Fruit fly (Drosophila melanogaster) whole organism, embryonic: Measurements from ENCODE around the gene CG10348.

Source experiments
- Asciz ChIP-seq: fragments of 200-800 bp; sonication (Bioruptor generic); optimal IDR thresholded peaks from 2 replicates; lab custom pipeline; 2017; ENCODE audit warnings: missing biosample characterization, mild to moderate bottlenecking, missing genetic modification characterization, missing genetic modification reagents
- CG10209 ChIP-seq: fragments of 200-800 bp; sonication (Bioruptor generic); optimal IDR thresholded peaks from 3 replicates; lab custom pipeline; 2017; ENCODE audit warnings: missing biosample characterization, mild to moderate bottlenecking, missing genetic modification characterization, missing genetic modification reagents
- CG13296 ChIP-seq: fragments of 200-800 bp; sonication (Bioruptor generic); optimal IDR thresholded peaks from 3 replicates; lab custom pipeline; 2018; ENCODE audit warnings: missing biosample characterization, mild to moderate bottlenecking, missing genetic modification characterization
- CG13424 ChIP-seq: fragments of 200-800 bp; sonication (Bioruptor generic); optimal IDR thresholded peaks from 2 replicates; lab custom pipeline; 2019; ENCODE audit warnings: missing biosample characterization, mild to moderate bottlenecking, missing genetic modification characterization, moderate library complexity
- CG15073 ChIP-seq: fragments of 200-800 bp; sonication (Bioruptor generic); optimal IDR thresholded peaks from 2 replicates; lab custom pipeline; 2016; ENCODE audit warnings: missing biosample characterization, missing genetic modification characterization
- CG1647 ChIP-seq: fragments of 200-800 bp; sonication (Bioruptor generic); optimal IDR thresholded peaks from 3 replicates; lab custom pipeline; 2016; ENCODE audit warnings: missing biosample characterization, missing genetic modification characterization
- CG16815 ChIP-seq: fragments of 200-800 bp; sonication (Bioruptor generic); optimal IDR thresholded peaks from 3 replicates; lab custom pipeline; 2017; ENCODE audit warnings: missing biosample characterization, mild to moderate bottlenecking, missing genetic modification characterization
- CG17186 ChIP-seq: fragments of 200-800 bp; sonication (Bioruptor generic); optimal IDR thresholded peaks from 3 replicates; lab custom pipeline; 2017; ENCODE audit warnings: missing biosample characterization, missing genetic modification reagents, missing genetic modification characterization
- CG17912 ChIP-seq: fragments of 200-800 bp; sonication (Bioruptor generic); optimal IDR thresholded peaks from 2 replicates; lab custom pipeline; 2018; ENCODE audit warnings: missing biosample characterization, mild to moderate bottlenecking, missing genetic modification characterization
- CG18619 ChIP-seq: fragments of 200-800 bp; sonication (Bioruptor generic); optimal IDR thresholded peaks from 3 replicates; lab custom pipeline; 2017; ENCODE audit warnings: missing biosample characterization, mild to moderate bottlenecking, missing genetic modification characterization
- CG2678 ChIP-seq: fragments of 200-800 bp; sonication (Bioruptor generic); optimal IDR thresholded peaks from 3 replicates; lab custom pipeline; 2019; ENCODE audit warnings: missing biosample characterization, mild to moderate bottlenecking, missing genetic modification characterization, moderate library complexity
- CG32532 ChIP-seq: fragments of 200-800 bp; sonication (Bioruptor generic); IDR thresholded peaks from 2 replicates; pipeline ENCODE4 v1.3.6; 2022; ENCODE audit warnings: missing biosample characterization, missing genetic modification characterization
- CG3281 ChIP-seq: fragments of 200-800 bp; sonication (Bioruptor generic); optimal IDR thresholded peaks from 3 replicates; lab custom pipeline; 2017; ENCODE audit warnings: missing biosample characterization, mild to moderate bottlenecking, missing genetic modification characterization
- CG3847 ChIP-seq: fragments of 200-800 bp; sonication (Bioruptor generic); IDR thresholded peaks from 2 replicates; pipeline ENCODE4 v1.3.6; 2022; ENCODE audit warnings: missing biosample characterization, missing genetic modification characterization
- CG4854 ChIP-seq: fragments of 200-800 bp; sonication (Bioruptor generic); optimal IDR thresholded peaks from 2 replicates; lab custom pipeline; 2016; ENCODE audit warnings: missing biosample characterization, missing genetic modification characterization, inconsistent platforms
- CG7963 ChIP-seq: fragments of 200-800 bp; sonication (Bioruptor generic); IDR thresholded peaks from 3 replicates; pipeline ENCODE4 v1.3.6; 2022; ENCODE audit warnings: missing biosample characterization, missing genetic modification characterization; ENCODE audit not compliant: partially characterized antibody
- CG9437 ChIP-seq: fragments of 200-800 bp; sonication (Bioruptor generic); optimal IDR thresholded peaks from 2 replicates; lab custom pipeline; 2018; ENCODE audit warnings: missing biosample characterization, mild to moderate bottlenecking, missing genetic modification characterization
- CG9727 ChIP-seq: fragments of 200-800 bp; sonication (Bioruptor generic); optimal IDR thresholded peaks from 3 replicates; lab custom pipeline; 2017; ENCODE audit warnings: missing biosample characterization, mild to moderate bottlenecking, missing genetic modification characterization
- CHES-1-like ChIP-seq: fragments of 200-800 bp; sonication (Bioruptor generic); optimal IDR thresholded peaks from 2 replicates; lab custom pipeline; 2016; ENCODE audit warnings: missing biosample characterization, missing genetic modification characterization
- Camta ChIP-seq: fragments of 200-800 bp; sonication (Bioruptor generic); optimal IDR thresholded peaks from 2 replicates; lab custom pipeline; 2016; ENCODE audit warnings: missing biosample characterization, missing genetic modification characterization
- CoRest ChIP-seq: fragments of 200-800 bp; sonication (Bioruptor generic); optimal IDR thresholded peaks from 3 replicates; lab custom pipeline; 2018; ENCODE audit warnings: missing biosample characterization, mild to moderate bottlenecking, missing genetic modification characterization, moderate library complexity
- Dad ChIP-seq: fragments of 200-800 bp; sonication (Bioruptor generic); optimal IDR thresholded peaks from 3 replicates; lab custom pipeline; 2016; ENCODE audit warnings: missing biosample characterization, missing genetic modification characterization
- ERR ChIP-seq: fragments of 200-800 bp; sonication (Bioruptor generic); optimal IDR thresholded peaks from 2 replicates; lab custom pipeline; 2016; ENCODE audit warnings: missing biosample characterization, missing genetic modification characterization
- Fer1 ChIP-seq: fragments of 200-800 bp; sonication (Bioruptor generic); optimal IDR thresholded peaks from 2 replicates; lab custom pipeline; 2017; ENCODE audit warnings: missing biosample characterization, mild to moderate bottlenecking, missing genetic modification characterization
- HHEX ChIP-seq: fragments of 200-800 bp; sonication (Bioruptor generic); optimal IDR thresholded peaks from 3 replicates; lab custom pipeline; 2017; ENCODE audit warnings: missing biosample characterization, mild to moderate bottlenecking, missing genetic modification characterization, missing genetic modification reagents
- HmgD ChIP-seq: fragments of 200-800 bp; sonication (Bioruptor generic); optimal IDR thresholded peaks from 3 replicates; lab custom pipeline; 2016; ENCODE audit warnings: missing biosample characterization, missing genetic modification characterization
- NK7.1 ChIP-seq: fragments of 200-800 bp; sonication (Bioruptor generic); optimal IDR thresholded peaks from 3 replicates; lab custom pipeline; 2016; ENCODE audit warnings: missing biosample characterization, missing genetic modification characterization
- Neu2 ChIP-seq: fragments of 200-800 bp; sonication (Bioruptor generic); optimal IDR thresholded peaks from 3 replicates; lab custom pipeline; 2016; ENCODE audit warnings: missing biosample characterization, missing genetic modification characterization, borderline replicate concordance
- Trl ChIP-seq, 3 experiments: fragments of >200 bp in 2 of 3; fragments of 200-800 bp in 1 of 3; sonication (Bioruptor generic) in 1 of 3; optimal IDR thresholded peaks; 2 replicates in 1 of 3; 3 replicates in 2 of 3; lab custom pipeline; 2016 to 2017; ENCODE audit warnings: missing biosample characterization in 1 of 3, missing genetic modification characterization in 1 of 3
- crol ChIP-seq: fragments of 200-800 bp; sonication (Bioruptor generic); IDR thresholded peaks from 2 replicates; pipeline ENCODE4 v1.3.6; 2022; ENCODE audit warnings: missing biosample characterization, missing genetic modification characterization
- en ChIP-seq: fragments of 200-800 bp; sonication (Bioruptor generic); optimal IDR thresholded peaks from 2 replicates; lab custom pipeline; 2016; ENCODE audit warnings: missing biosample characterization, missing genetic modification characterization
- ewg ChIP-seq: fragments of 200-800 bp; sonication (Bioruptor generic); optimal IDR thresholded peaks from 3 replicates; lab custom pipeline; 2017; ENCODE audit warnings: mild to moderate bottlenecking, missing biosample characterization, missing genetic modification reagents, missing genetic modification characterization
- eyg ChIP-seq: fragments of 200-800 bp; sonication (Bioruptor generic); optimal IDR thresholded peaks from 3 replicates; lab custom pipeline; 2016; ENCODE audit warnings: missing biosample characterization, missing genetic modification characterization
- gem ChIP-seq: fragments of 200-800 bp; sonication (Bioruptor generic); optimal IDR thresholded peaks from 2 replicates; lab custom pipeline; 2019; ENCODE audit warnings: missing biosample characterization, mild to moderate bottlenecking, missing genetic modification characterization, moderate library complexity
- gsb-n ChIP-seq: fragments of 200-800 bp; sonication (Bioruptor generic); optimal IDR thresholded peaks from 3 replicates; lab custom pipeline; 2018; ENCODE audit warnings: missing biosample characterization, mild to moderate bottlenecking, missing genetic modification characterization
- inv ChIP-seq: fragments of 200-800 bp; sonication (Bioruptor generic); IDR thresholded peaks from 2 replicates; pipeline ENCODE4 v1.3.6; 2022; ENCODE audit warnings: missing biosample characterization, missing genetic modification characterization; ENCODE audit not compliant: partially characterized antibody
- nerfin-1 ChIP-seq: fragments of 200-800 bp; sonication (Bioruptor generic); optimal IDR thresholded peaks from 3 replicates; lab custom pipeline; 2019; ENCODE audit warnings: missing biosample characterization, mild to moderate bottlenecking, missing genetic modification characterization, moderate library complexity
- oc ChIP-seq: fragments of 200-800 bp; sonication (Bioruptor generic); optimal IDR thresholded peaks from 2 replicates; lab custom pipeline; 2018; ENCODE audit warnings: missing biosample characterization, mild to moderate bottlenecking, missing genetic modification characterization, moderate library complexity
- otp ChIP-seq: fragments of 200-800 bp; sonication (Bioruptor generic); IDR thresholded peaks from 3 replicates; pipeline ENCODE4, ENCODE4 v1.3.6; 2022; ENCODE audit warnings: missing biosample characterization, missing genetic modification characterization
- pho ChIP-seq: fragments of 200-800 bp; sonication (Bioruptor generic); optimal IDR thresholded peaks from 2 replicates; lab custom pipeline; 2016; ENCODE audit warnings: missing biosample characterization, missing genetic modification characterization
- psq ChIP-seq: fragments of 200-800 bp; sonication (Bioruptor generic); optimal IDR thresholded peaks from 2 replicates; lab custom pipeline; 2017; ENCODE audit warnings: missing biosample characterization, missing genetic modification characterization
- pum ChIP-seq: fragments of 200-800 bp; sonication (Bioruptor generic); optimal IDR thresholded peaks from 2 replicates; lab custom pipeline; 2016; ENCODE audit warnings: missing biosample characterization, missing genetic modification characterization
- run ChIP-seq: fragments of 200-800 bp; sonication (Bioruptor generic); optimal IDR thresholded peaks from 3 replicates; lab custom pipeline; 2018; ENCODE audit warnings: missing biosample characterization, mild to moderate bottlenecking, missing genetic modification characterization
- tin ChIP-seq: fragments of 200-800 bp; sonication (Bioruptor generic); optimal IDR thresholded peaks from 3 replicates; lab custom pipeline; 2016; ENCODE audit warnings: missing biosample characterization, missing genetic modification characterization
- unc-4 ChIP-seq: fragments of 200-800 bp; sonication (Bioruptor generic); IDR thresholded peaks from 2 replicates; pipeline ENCODE4 v1.3.6; 2022; ENCODE audit warnings: missing biosample characterization, missing genetic modification characterization; ENCODE audit not compliant: partially characterized antibody
- wek ChIP-seq: fragments of 200-800 bp; sonication (Bioruptor generic); optimal IDR thresholded peaks from 3 replicates; lab custom pipeline; 2018; ENCODE audit warnings: missing biosample characterization, mild to moderate bottlenecking, missing genetic modification characterization, moderate library complexity
- zen2 ChIP-seq: fragments of 200-800 bp; sonication (Bioruptor generic); IDR thresholded peaks from 3 replicates; pipeline ENCODE4 v1.3.6; 2022; ENCODE audit warnings: missing biosample characterization, missing genetic modification characterization; ENCODE audit not compliant: partially characterized antibody
- zfh2 ChIP-seq: fragments of 200-800 bp; sonication (Bioruptor generic); optimal IDR thresholded peaks from 2 replicates; lab custom pipeline; 2016; ENCODE audit warnings: missing biosample characterization, missing genetic modification characterization

The CG10348 gene

DNA sequence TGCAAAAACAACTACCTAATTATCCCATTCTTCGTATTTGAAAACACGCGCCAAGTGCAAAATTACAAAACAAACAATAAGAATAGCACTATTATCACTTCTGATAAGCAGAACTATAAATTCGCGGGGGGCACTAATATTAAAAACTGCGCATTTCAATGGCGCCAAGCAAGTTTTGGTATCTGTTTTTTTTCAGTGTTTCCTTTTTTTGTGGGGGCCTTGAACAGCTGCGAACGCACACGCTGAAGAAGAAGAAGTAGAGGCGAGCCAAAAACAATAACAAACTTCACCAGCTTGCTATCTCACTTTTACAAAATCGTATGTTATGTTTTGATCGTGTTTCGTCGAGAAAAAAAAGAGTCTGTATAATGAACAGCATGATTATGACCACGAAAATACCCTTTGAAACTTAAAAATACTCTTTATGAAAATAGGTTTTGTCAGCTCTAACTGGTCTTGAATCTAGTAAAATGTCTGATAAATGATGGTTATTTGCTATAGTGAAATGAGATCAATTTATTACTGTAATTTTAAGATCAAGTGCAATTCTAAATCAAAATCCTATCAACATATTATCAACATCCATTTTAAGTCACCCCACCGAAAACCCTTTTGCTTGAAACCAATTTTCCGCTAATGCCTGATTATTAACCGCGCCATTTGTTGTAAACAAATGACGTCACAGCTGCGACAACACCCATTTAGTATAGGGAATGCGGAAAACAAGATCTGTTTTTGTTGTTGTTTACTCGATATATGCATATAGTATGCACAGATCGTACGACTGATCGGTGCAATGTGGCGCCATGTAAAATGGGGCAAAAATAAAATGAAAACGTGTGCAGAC, 38.2 kb downstream of the CG10348 start (continued):
- TF ChIP-seq CG10209 (GFP tag; lab: Kevin White, UChicago) = peak; percentile 63
- no peak for TF ChIP-seq inv
- TF ChIP-seq Camta = peak; percentile 56
- peak; percentile 73 for TF ChIP-seq CG32532 (GFP tag; lab: Robert Waterston, UW)
- TF ChIP-seq CG3847 = 0 out of 2 replicates have a peak, but pooled peaks have one; percentile 13
- peak; percentile 59 for TF ChIP-seq Fer1 (GFP tag; lab: Kevin White, UChicago)
- TF ChIP-seq CG9437 (GFP tag; lab: Kevin White, UChicago) = peak; percentile 58
- TF ChIP-seq CG13424 (tag; lab: Kevin White, UChicago) = peak; percentile 60
- TF ChIP-seq Trl (optimal IDR thresholded peaks at IDR 0.05; lab: Kevin White, UChicago) = no peak
- TF ChIP-seq Trl (GFP tag; optimal IDR thresholded peaks at IDR 0.05; lab: Kevin White, UChicago) = no peak
- TF ChIP-seq CG3281 (GFP tag; lab: Kevin White, UChicago) = peak; percentile 43
- peak; percentile 46 for TF ChIP-seq CG2678 (tag; lab: Kevin White, UChicago)
- peak; percentile 72 for TF ChIP-seq CG13296 (GFP tag; lab: Kevin White, UChicago)
- peak; percentile 67 for TF ChIP-seq psq (GFP tag; lab: Kevin White, UChicago)
- peak; percentile 15 for TF ChIP-seq pho (GFP tag; lab: Kevin White, UChicago)
- peak; percentile 49 for TF ChIP-seq HHEX (GFP tag; lab: Kevin White, UChicago)
- TF ChIP-seq tin = peak; percentile 47
- peak; percentile 5 for TF ChIP-seq CG16815
- peak; percentile 58 for TF ChIP-seq ERR (GFP tag; lab: Kevin White, UChicago)
- TF ChIP-seq Asciz (GFP tag; lab: Kevin White, UChicago) = no peak
- TF ChIP-seq CG17186 = no peak
- peak; percentile 41 for TF ChIP-seq NK7.1 (GFP tag; lab: Kevin White, UChicago)
- no peak for TF ChIP-seq CG7963 (GFP tag; lab: Robert Waterston, UW)
- peak; percentile 22 for TF ChIP-seq CG4854 (GFP tag; lab: Kevin White, UChicago)
- TF ChIP-seq nerfin-1 (tag; lab: Kevin White, UChicago) = peak; percentile 34
- peak; percentile 16 for TF ChIP-seq CG18619
- peak; percentile 58 for TF ChIP-seq CG1647 (GFP tag; lab: Kevin White, UChicago)
- peak; percentile 49 for TF ChIP-seq Dad (GFP tag; lab: Kevin White, UChicago)
- no peak for TF ChIP-seq run (tag; lab: Kevin White, UChicago)
- peak; percentile 84 for TF ChIP-seq CHES-1-like (GFP tag; lab: Kevin White, UChicago)
- no peak for TF ChIP-seq gsb-n
- TF ChIP-seq ewg (GFP tag; lab: Kevin White, UChicago) = peak; percentile 6
- TF ChIP-seq HmgD (GFP tag; lab: Kevin White, UChicago) = no peak
- no peak for TF ChIP-seq zen2 (GFP tag; lab: Robert Waterston, UW)
- no peak for TF ChIP-seq Neu2 (GFP tag; lab: Kevin White, UChicago)
- peak; percentile 13 for TF ChIP-seq CoRest
- TF ChIP-seq unc-4 (GFP tag; lab: Robert Waterston, UW) = no peak
- TF ChIP-seq CG15073 (GFP tag; lab: Kevin White, UChicago) = peak; percentile 7
- no peak for TF ChIP-seq CG17912
- no peak for TF ChIP-seq crol
- TF ChIP-seq oc = peak; percentile 36
- TF ChIP-seq gem (tag; lab: Kevin White, UChicago) = peak; percentile 65
- peak; percentile 58 for TF ChIP-seq zfh2 (GFP tag; lab: Kevin White, UChicago)
- TF ChIP-seq eyg = no peak
- peak; percentile 27 for TF ChIP-seq pum (GFP tag; lab: Kevin White, UChicago)
- TF ChIP-seq wek (GFP tag; lab: Kevin White, UChicago) = no peak
- no peak; the same call in 2 of the 3 replicates for TF ChIP-seq otp (GFP tag; lab: Robert Waterston, UW)
- TF ChIP-seq CG9727 (GFP tag; lab: Kevin White, UChicago) = peak; percentile 66
- TF ChIP-seq en (GFP tag; lab: Kevin White, UChicago) = peak; percentile 45
